Worm (Caenorhabditis elegans): ENCODE measurements around the gene D2089.3.
A peak's percentile ranks its signal among the peaks of the same experiment; 100 is the strongest.

The D2089.3 gene

DNA sequence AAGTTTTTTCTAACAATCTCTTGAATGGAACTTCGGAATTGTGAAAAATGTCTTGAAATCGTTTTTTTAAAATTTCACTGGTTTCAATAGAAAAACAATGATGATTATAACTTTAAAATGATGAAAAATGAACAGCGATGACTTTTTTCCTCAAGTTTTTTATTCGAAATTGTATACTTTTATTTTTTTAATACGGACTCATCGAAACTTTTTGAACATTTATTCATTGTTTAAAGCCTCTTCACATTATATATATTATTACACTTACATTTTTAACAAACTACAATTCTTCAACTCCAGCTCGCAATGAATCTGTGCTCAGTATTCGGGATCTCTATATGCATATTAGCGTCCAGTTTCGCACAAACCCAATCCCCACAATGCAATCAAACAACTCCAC is 37.0 kb downstream of the D2089.3 start, which contains the start of gene M28.8:
Gene M28.8 (plus strand): TSS at position 301 of the 400 bp plus-strand sequence.
- TF ChIP-seq Y116A8C.19 (tag; optimal IDR thresholded peaks at IDR 0.05; ENCODE audit: borderline replicate concordance): no peak
- no peak for TF ChIP-seq fkh-4 (tag; optimal IDR thresholded peaks at IDR 0.05; ENCODE audit: borderline replicate concordance)
- TF ChIP-seq ceh-88 (GFP tag; IDR thresholded peaks at IDR 0.05): no peak
- no peak for TF ChIP-seq efl-3 (GFP tag; optimal IDR thresholded peaks at IDR 0.05)
- TF ChIP-seq hpl-2 (GFP tag; optimal IDR thresholded peaks at IDR 0.05): no peak
- TF ChIP-seq irx-1 (tag; optimal IDR thresholded peaks at IDR 0.05): no peak
- no peak for TF ChIP-seq nhr-85 (tag)

ce11 chrII:10627086-10627485 is 37.8 kb downstream of the D2089.3 start:
- TF ChIP-seq elt-3 (tag; optimal IDR thresholded peaks at IDR 0.05): no peak
- no peak for TF ChIP-seq vab-15 (tag; optimal IDR thresholded peaks at IDR 0.05)
- TF ChIP-seq lin-14 (GFP tag; optimal IDR thresholded peaks at IDR 0.05): peak; percentile 14
- TF ChIP-seq ceh-63 (GFP tag; optimal IDR thresholded peaks at IDR 0.05): no peak
- no peak for TF ChIP-seq ceh-88 (GFP tag; IDR thresholded peaks at IDR 0.05)
- TF ChIP-seq mep-1 (tag; optimal IDR thresholded peaks at IDR 0.05): no peak
- no peak for TF ChIP-seq ces-1 (GFP tag; optimal IDR thresholded peaks at IDR 0.05)
- TF ChIP-seq fos-1 (tag; optimal IDR thresholded peaks at IDR 0.05): no peak
- TF ChIP-seq lin-39 (tag; optimal IDR thresholded peaks at IDR 0.05): no peak
- no peak for TF ChIP-seq isw-1 (GFP tag; IDR thresholded peaks at IDR 0.05)
- no peak for TF ChIP-seq hlh-17 (GFP tag; optimal IDR thresholded peaks at IDR 0.05; ENCODE audit: borderline replicate concordance)
- no peak for TF ChIP-seq ceh-90 (tag; optimal IDR thresholded peaks at IDR 0.05)
- TF ChIP-seq pqm-1 (tag; optimal IDR thresholded peaks at IDR 0.05): peak; percentile 11
- TF ChIP-seq mdl-1 (tag; optimal IDR thresholded peaks at IDR 0.05): no peak
- TF ChIP-seq F16B12.6 (tag; optimal IDR thresholded peaks at IDR 0.05): no peak
- peak; percentile 80 for TF ChIP-seq elt-2 (tag; optimal IDR thresholded peaks at IDR 0.05)

ce11 chrII:10621965-10622364 is 43.0 kb downstream of the D2089.3 start, which contains the start of gene cutl-9:
Gene cutl-9 (plus strand): TSS chrII:10622265.
- TF ChIP-seq pqm-1 (tag; optimal IDR thresholded peaks at IDR 0.05) (no peak), fkh-4 (tag; optimal IDR thresholded peaks at IDR 0.05; ENCODE audit: borderline replicate concordance) (no peak), rnt-1 (tag; optimal IDR thresholded peaks at IDR 0.05) (no peak), mdl-1 (tag; optimal IDR thresholded peaks at IDR 0.05) (no peak), ceh-82 (tag; optimal IDR thresholded peaks at IDR 0.05) (no peak), alr-1 (tag; optimal IDR thresholded peaks at IDR 0.05; ENCODE audit: borderline replicate concordance) (no peak), nhr-85 (tag) (no peak), hlh-17 (GFP tag; optimal IDR thresholded peaks at IDR 0.05; ENCODE audit: borderline replicate concordance) (no peak), nhr-77 (tag; optimal IDR thresholded peaks at IDR 0.05) (no peak)

DNA sequence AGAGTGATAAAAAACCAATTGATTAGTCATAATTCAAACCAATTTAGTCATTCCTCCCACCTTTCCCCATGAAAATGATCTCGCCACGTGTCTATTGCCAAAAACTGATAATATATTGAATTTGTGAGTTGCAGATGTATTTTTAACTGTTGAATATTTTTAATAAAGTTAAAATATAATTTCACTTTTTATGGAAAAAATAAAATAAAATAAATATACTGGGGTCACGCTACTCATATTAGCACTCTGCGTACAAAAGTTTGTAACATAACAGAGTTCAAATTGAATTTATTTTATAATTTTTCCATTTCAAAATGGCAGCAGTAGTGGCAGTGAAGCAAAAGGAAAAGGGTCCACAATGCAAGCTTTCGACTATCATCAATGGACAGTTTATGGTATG is 46.8 kb downstream of the D2089.3 start, which contains the start of gene C14A4.13:
Gene C14A4.13 (plus strand): TSS at position 301 of the 400 bp plus-strand sequence.
- TF ChIP-seq sox-4 (tag; optimal IDR thresholded peaks at IDR 0.05) (no peak), C04F5.9 (tag; optimal IDR thresholded peaks at IDR 0.05) (no peak), pag-3 (tag; optimal IDR thresholded peaks at IDR 0.05; ENCODE audit: borderline replicate concordance, insufficient read depth) (no peak), unc-62 (GFP tag; optimal IDR thresholded peaks at IDR 0.05) (no peak), fkh-4 (tag; optimal IDR thresholded peaks at IDR 0.05; ENCODE audit: borderline replicate concordance) (no peak), rnt-1 (tag; optimal IDR thresholded peaks at IDR 0.05) (no peak), lin-14 (GFP tag; optimal IDR thresholded peaks at IDR 0.05) (no peak), aha-1 (tag; optimal IDR thresholded peaks at IDR 0.05) (no peak), C16A3.4 (tag; optimal IDR thresholded peaks at IDR 0.05) (no peak), ceh-90 (tag; optimal IDR thresholded peaks at IDR 0.05) (no peak), grh-1 (GFP tag; IDR thresholded peaks at IDR 0.05) (no peak)
